Worm (Caenorhabditis elegans): Measurements from ENCODE around the gene C05D11.5.

The C05D11.5 gene

DNA sequence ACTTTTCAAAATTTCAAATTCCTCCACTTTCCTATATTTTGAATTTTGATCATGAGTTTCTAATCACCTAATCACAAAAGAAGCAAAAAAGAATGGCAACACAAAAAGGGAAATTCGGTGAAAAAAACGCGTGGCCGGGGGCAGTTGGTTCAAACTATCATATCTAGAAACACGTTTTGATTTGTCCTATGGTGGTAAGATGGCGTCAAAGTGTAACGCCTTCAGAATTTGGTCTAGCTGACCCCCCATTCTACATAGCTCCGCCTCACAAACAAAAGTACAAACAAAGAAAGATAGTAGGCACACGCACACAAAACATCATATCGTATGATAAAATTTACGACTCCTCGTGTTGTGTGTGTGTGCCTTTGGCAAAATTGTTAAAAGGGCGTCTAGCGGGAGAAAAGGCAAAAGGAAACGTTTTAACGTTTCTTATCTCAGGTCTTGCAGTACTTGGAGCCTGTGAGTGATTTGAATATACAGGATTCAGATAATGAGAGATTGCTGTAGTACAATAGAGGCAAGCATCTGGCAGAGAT, 10.2 kb upstream of the C05D11.5 start:
- TF ChIP-seq ceh-39 (tag; optimal IDR thresholded peaks at IDR 0.05) (no peak), M03D4.4 (tag; optimal IDR thresholded peaks at IDR 0.05) (no peak), nhr-76 (tag; optimal IDR thresholded peaks at IDR 0.05) (no peak), flh-1 (GFP tag; optimal IDR thresholded peaks at IDR 0.05) (no peak), pha-4 (tag; optimal IDR thresholded peaks at IDR 0.05) (no peak), blmp-1 (tag; optimal IDR thresholded peaks at IDR 0.05) (no peak), sptf-1 (tag; optimal IDR thresholded peaks at IDR 0.05) (no peak), ceh-43 (GFP tag; optimal IDR thresholded peaks at IDR 0.05) (no peak), hlh-1 (tag; optimal IDR thresholded peaks at IDR 0.05) (no peak), ztf-11 (tag; optimal IDR thresholded peaks at IDR 0.05) (no peak), ham-2 (GFP tag; optimal IDR thresholded peaks at IDR 0.05) (no peak), zip-8 (tag; optimal IDR thresholded peaks at IDR 0.05) (no peak), tbx-8 (GFP tag; optimal IDR thresholded peaks at IDR 0.05) (no peak), drap-1 (GFP tag; optimal IDR thresholded peaks at IDR 0.05) (no peak)

DNA sequence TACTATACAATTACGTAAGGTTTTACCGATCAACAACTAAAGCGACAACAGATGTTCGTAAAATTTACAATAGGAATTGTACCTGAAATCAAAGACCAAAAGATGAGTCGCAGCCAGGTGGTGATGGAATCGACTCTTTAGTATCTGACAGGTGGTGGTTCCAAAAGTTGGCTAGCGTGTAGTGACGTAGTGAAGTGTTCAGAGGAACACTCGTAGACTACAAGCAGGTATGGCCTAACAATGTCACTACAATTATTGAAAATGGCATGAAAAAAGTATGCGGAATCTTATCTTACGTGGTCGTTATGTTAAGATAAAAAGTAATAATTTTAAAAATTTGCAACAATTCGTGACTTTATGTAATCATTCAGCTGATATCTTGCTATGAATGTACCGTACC, 9.7 kb upstream of the C05D11.5 start:
- TF ChIP-seq blmp-1 (tag; optimal IDR thresholded peaks at IDR 0.05) = no peak
- TF ChIP-seq nhr-12 (tag; optimal IDR thresholded peaks at IDR 0.05) = peak; percentile 52

DNA sequence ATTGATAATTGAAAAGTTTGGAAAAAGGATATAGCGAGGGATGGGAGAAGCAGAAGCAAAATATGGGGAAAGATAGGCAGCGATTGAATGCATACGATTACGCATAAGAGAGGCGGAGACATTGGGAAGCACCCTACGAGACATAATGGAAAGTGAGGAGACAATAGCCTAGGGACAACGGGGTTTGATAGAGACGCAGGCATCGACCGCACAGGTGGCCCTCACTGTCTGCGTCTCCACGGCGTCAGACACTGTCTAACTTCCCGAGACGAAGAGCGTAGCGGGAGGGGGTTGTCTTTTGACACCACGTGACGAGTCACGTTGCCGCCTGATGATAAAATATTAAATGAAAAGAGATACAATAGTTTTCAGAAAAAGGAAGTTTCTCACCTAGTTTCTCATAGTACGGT, 9.2 kb upstream of the C05D11.5 start:
- TF ChIP-seq mep-1 (tag; optimal IDR thresholded peaks at IDR 0.05) (peak; percentile 18), nhr-12 (tag; optimal IDR thresholded peaks at IDR 0.05) (no peak), pha-4 (tag; optimal IDR thresholded peaks at IDR 0.05) (peak; percentile 82), ham-2 (GFP tag; optimal IDR thresholded peaks at IDR 0.05) (peak; percentile 93), unc-120 (tag; optimal IDR thresholded peaks at IDR 0.05; ENCODE audit: poor library complexity, severe bottlenecking) (peak; percentile 45), ces-1 (GFP tag; optimal IDR thresholded peaks at IDR 0.05) (peak; percentile 75), elt-3 (tag; optimal IDR thresholded peaks at IDR 0.05) (no peak), hlh-1 (tag; optimal IDR thresholded peaks at IDR 0.05) (peak; percentile 71), unc-62 (GFP tag; optimal IDR thresholded peaks at IDR 0.05) (peak; percentile 17), elt-1 (tag; optimal IDR thresholded peaks at IDR 0.05; ENCODE audit: borderline replicate concordance, insufficient read depth) (peak; percentile 59), lsy-2 (tag; optimal IDR thresholded peaks at IDR 0.05) (peak; percentile 37), tbx-8 (GFP tag; optimal IDR thresholded peaks at IDR 0.05) (no peak), cnd-1 (tag; optimal IDR thresholded peaks at IDR 0.05) (peak; percentile 61)

DNA sequence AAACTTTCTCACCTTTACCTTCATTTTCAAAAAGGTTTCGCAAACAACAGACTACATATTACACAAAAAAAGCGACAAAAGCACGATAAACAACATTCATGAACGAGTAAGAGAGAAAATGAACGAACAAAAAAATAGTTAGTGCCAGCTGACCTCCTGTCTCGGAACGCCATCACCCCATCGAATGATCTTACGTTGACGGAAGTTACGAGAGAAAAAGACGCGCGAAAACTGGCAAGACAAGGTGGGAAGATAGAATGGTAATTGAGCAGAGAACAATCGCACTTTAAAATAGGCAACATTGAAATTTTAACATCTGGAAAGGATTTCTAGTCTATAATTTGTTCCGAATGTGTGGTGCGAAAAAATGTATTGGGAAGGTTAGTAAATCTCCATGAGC, 8.4 kb upstream of the C05D11.5 start:
- TF ChIP-seq hlh-1 (tag; optimal IDR thresholded peaks at IDR 0.05) (peak; percentile 10), cnd-1 (tag; optimal IDR thresholded peaks at IDR 0.05) (no peak), unc-120 (tag; optimal IDR thresholded peaks at IDR 0.05; ENCODE audit: poor library complexity, severe bottlenecking) (no peak), nhr-76 (tag; optimal IDR thresholded peaks at IDR 0.05) (no peak), sem-2 (GFP tag; optimal IDR thresholded peaks at IDR 0.05) (no peak), drap-1 (GFP tag; optimal IDR thresholded peaks at IDR 0.05) (no peak)

DNA sequence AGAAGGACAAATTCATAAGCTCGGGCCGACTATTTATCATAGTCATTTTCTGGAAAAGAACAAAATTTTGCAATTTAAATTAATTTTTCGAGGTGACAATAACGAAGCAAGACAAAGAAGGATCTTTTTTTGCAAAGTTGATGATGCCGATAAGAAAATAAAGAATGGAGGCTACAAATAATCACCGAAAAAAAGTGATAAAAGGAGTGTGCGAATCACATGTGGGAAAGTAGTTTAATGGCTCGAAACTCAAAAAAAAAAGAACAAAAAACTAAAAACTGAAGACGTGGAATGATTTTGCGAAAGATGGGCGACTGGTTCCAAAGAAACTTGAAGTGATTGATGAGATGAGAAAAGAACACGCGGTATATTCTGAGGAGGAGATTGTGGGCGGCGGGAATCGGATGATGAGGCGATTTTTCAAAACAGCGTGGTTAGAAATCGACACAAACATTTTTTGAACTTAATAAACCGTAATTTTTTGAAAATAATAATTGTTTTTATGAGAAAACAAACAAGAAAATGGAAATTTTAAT, 7.7 kb upstream of the C05D11.5 start, which contains the start of gene atgl-1:
Gene atgl-1, minus strand, starts transcription at position 51 of the 536 bp plus-strand sequence.
- no peak for TF ChIP-seq snpc-4 (tag; optimal IDR thresholded peaks at IDR 0.05)

- TF ChIP-seq lin-32 (GFP tag; optimal IDR thresholded peaks at IDR 0.05) (no peak), ztf-11 (tag; optimal IDR thresholded peaks at IDR 0.05) (no peak), nhr-28 (tag; optimal IDR thresholded peaks at IDR 0.05) (no peak)
Measured at ce11 chrIII:6418254-6418653, 6.4 kb upstream of the C05D11.5 start.

All from whole organism, mixed stage, embryonic.